Fruit fly (Drosophila melanogaster): ENCODE measurements around the gene Dmtn.

Dmtn gene

DNA sequence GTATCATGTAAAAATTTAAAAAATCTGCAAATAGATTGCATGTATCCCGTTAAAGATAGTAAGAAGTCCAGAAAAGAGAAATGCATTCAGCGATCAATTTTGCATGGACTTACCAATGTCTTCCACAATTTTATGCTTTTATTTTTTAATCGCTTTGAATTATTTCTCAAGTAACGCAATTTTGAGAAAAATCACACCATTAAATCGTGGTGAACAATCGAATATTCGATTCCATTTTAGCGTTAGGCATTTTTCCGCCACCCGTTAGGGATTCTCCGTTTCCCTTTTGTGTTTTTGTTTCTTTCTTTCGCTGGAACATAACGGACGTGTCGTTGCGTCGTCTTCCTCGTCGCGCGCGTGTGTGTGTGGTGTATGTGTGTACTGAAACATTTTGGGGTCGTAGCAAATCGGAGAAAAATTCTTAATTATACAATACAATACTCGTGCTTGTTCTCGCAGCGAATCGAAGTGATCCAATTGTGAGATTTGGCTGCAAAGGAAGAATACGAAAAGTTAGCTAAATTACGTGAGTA lies 937 bp upstream of the Dmtn start, which contains the start of gene gpp:
Gene gpp (plus strand): TSS at position 290 of the 533 bp plus-strand sequence.
- peak; percentile 42 for TF ChIP-seq Sp1 (GFP tag; optimal IDR thresholded peaks at IDR 0.05)
- no peak for TF ChIP-seq foxo (GFP tag; optimal IDR thresholded peaks at IDR 0.05)
- TF ChIP-seq Vsx2 (GFP tag; optimal IDR thresholded peaks at IDR 0.05; ENCODE audit: partially characterized antibody), result peak; percentile 16
- TF ChIP-seq Hnf4 (GFP tag; optimal IDR thresholded peaks at IDR 0.05), result no peak
- no peak for TF ChIP-seq CrebA (GFP tag; optimal IDR thresholded peaks at IDR 0.05; ENCODE audit: borderline replicate concordance)
- TF ChIP-seq usp (GFP tag; optimal IDR thresholded peaks at IDR 0.05), result no peak
- TF ChIP-seq Dfd (GFP tag; optimal IDR thresholded peaks at IDR 0.05), result peak; percentile 14
- no peak for TF ChIP-seq Abd-B (GFP tag; optimal IDR thresholded peaks at IDR 0.05)
- TF ChIP-seq tai (GFP tag; optimal IDR thresholded peaks at IDR 0.05), result no peak
- TF ChIP-seq dl (GFP tag; optimal IDR thresholded peaks at IDR 0.05; ENCODE audit: insufficient read depth in 1 of 2, partially characterized antibody in 2 of 2), result no peak
- TF ChIP-seq OdsH (GFP tag; optimal IDR thresholded peaks at IDR 0.05), result no peak
- TF ChIP-seq Mio (GFP tag; optimal IDR thresholded peaks at IDR 0.05), result no peak
- no peak for TF ChIP-seq Hr78 (GFP tag; optimal IDR thresholded peaks at IDR 0.05)
- no peak for TF ChIP-seq ey (GFP tag; optimal IDR thresholded peaks at IDR 0.05)
- TF ChIP-seq dsf (GFP tag; optimal IDR thresholded peaks at IDR 0.05; ENCODE audit: borderline replicate concordance), result no peak
- TF ChIP-seq Hr83 (GFP tag; optimal IDR thresholded peaks at IDR 0.05; ENCODE audit: poor library complexity, severe bottlenecking), result peak; percentile 32
- TF ChIP-seq sage (GFP tag; optimal IDR thresholded peaks at IDR 0.05), result no peak
- TF ChIP-seq h (GFP tag; optimal IDR thresholded peaks at IDR 0.05), result no peak
- TF ChIP-seq N (GFP tag; optimal IDR thresholded peaks at IDR 0.05), result no peak
- no peak for TF ChIP-seq fru (GFP tag; optimal IDR thresholded peaks at IDR 0.05)
- no peak for TF ChIP-seq Myc (optimal IDR thresholded peaks at IDR 0.05)
- no peak for TF ChIP-seq jim (GFP tag; optimal IDR thresholded peaks at IDR 0.05)
- no peak for TF ChIP-seq CG9705 (GFP tag; optimal IDR thresholded peaks at IDR 0.05)
- TF ChIP-seq HLH106 (tag; optimal IDR thresholded peaks at IDR 0.05), result no peak
- TF ChIP-seq sv (GFP tag; optimal IDR thresholded peaks at IDR 0.05), result peak; percentile 20
- TF ChIP-seq br (GFP tag; optimal IDR thresholded peaks at IDR 0.05), result no peak
- peak; percentile 19 for TF ChIP-seq brk (GFP tag; optimal IDR thresholded peaks at IDR 0.05)
- no peak for TF ChIP-seq lola (GFP tag; optimal IDR thresholded peaks at IDR 0.05)
- no peak for TF ChIP-seq pan (optimal IDR thresholded peaks at IDR 0.05)
- no peak for TF ChIP-seq Rel (GFP tag; optimal IDR thresholded peaks at IDR 0.05)
- peak; percentile 34 for TF ChIP-seq Rel (tag; optimal IDR thresholded peaks at IDR 0.05)
- peak; percentile 5 for TF ChIP-seq Dif (GFP tag; optimal IDR thresholded peaks at IDR 0.05; ENCODE audit: partially characterized antibody)
- TF ChIP-seq CG32264 (GFP tag; optimal IDR thresholded peaks at IDR 0.05), result no peak
- no peak for TF ChIP-seq Jra (GFP tag; optimal IDR thresholded peaks at IDR 0.05)
- TF ChIP-seq woc (GFP tag; optimal IDR thresholded peaks at IDR 0.05), result peak; percentile 22
- TF ChIP-seq dmrt93B (GFP tag; optimal IDR thresholded peaks at IDR 0.05), result no peak
- TF ChIP-seq psq (GFP tag; optimal IDR thresholded peaks at IDR 0.05), result peak; percentile 99
- TF ChIP-seq GATAd (GFP tag; optimal IDR thresholded peaks at IDR 0.05), result no peak
- TF ChIP-seq rgr (GFP tag; optimal IDR thresholded peaks at IDR 0.05), result peak; percentile 7

DNA sequence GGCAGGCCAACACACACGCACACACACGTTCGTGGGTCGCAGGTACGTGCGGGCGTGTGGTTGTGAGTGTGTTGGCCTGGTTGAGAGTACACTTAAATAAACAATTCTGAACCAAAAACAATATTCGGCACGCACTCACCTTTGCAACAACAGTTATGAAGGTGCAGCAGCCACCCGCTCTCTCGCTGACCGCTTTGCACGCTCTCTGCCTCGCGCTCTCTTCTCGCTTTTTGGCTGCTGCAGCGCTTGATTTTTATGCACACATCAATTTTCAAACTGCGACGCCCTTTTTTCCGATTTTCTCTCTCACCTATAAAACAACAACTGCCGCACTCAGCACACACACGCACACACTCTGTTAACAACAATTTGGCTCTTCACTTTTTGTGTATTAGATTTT lies 456 bp downstream of the Dmtn start:
- peak; percentile 5 for TF ChIP-seq CG9705 (GFP tag; optimal IDR thresholded peaks at IDR 0.05)
- TF ChIP-seq woc (GFP tag; optimal IDR thresholded peaks at IDR 0.05), result peak; percentile 36
- peak; percentile 53 for TF ChIP-seq Dif (GFP tag; optimal IDR thresholded peaks at IDR 0.05; ENCODE audit: partially characterized antibody)
- TF ChIP-seq Jra (GFP tag; optimal IDR thresholded peaks at IDR 0.05), result no peak
- peak in 1 of 2 experiments; percentile 31 for TF ChIP-seq foxo (GFP tag; optimal IDR thresholded peaks at IDR 0.05)
- peak; percentile 47 for TF ChIP-seq Hr83 (GFP tag; optimal IDR thresholded peaks at IDR 0.05; ENCODE audit: poor library complexity, severe bottlenecking)
- peak in 1 of 2 experiments; percentile 63 for TF ChIP-seq dl (GFP tag; optimal IDR thresholded peaks at IDR 0.05; ENCODE audit: insufficient read depth in 1 of 2, partially characterized antibody in 2 of 2)
- TF ChIP-seq jim (GFP tag; optimal IDR thresholded peaks at IDR 0.05), result no peak
- no peak for TF ChIP-seq dmrt93B (GFP tag; optimal IDR thresholded peaks at IDR 0.05)

Data from whole organism, wandering third instar larva.